Fruit fly (Drosophila melanogaster) whole organism, adult: ENCODE measurements around the gene CG15888.

Source experiments
- CG11617 ChIP-seq: fragments of 200-800 bp; sonication (Bioruptor generic); optimal IDR thresholded peaks from 2 replicates; lab custom pipeline; 2017; ENCODE audit warnings: mild to moderate bottlenecking, missing biosample characterization, missing genetic modification reagents, missing genetic modification characterization
- CG12768 ChIP-seq: fragments of 200-800 bp; sonication (Bioruptor generic); optimal IDR thresholded peaks from 2 replicates; lab custom pipeline; 2017; ENCODE audit warnings: missing biosample characterization, missing genetic modification characterization, mild to moderate bottlenecking, moderate library complexity, missing genetic modification reagents
- CG14711 ChIP-seq: fragments of 200-800 bp; sonication (Bioruptor generic); optimal IDR thresholded peaks from 2 replicates; lab custom pipeline; 2018; ENCODE audit warnings: missing biosample characterization, mild to moderate bottlenecking, missing genetic modification characterization, moderate library complexity
- CG1620 ChIP-seq: fragments of 200-800 bp; sonication (Bioruptor generic); optimal IDR thresholded peaks from 2 replicates; lab custom pipeline; 2016; ENCODE audit warnings: missing biosample characterization, missing genetic modification characterization
- CG33017 ChIP-seq: fragments of 200-800 bp; sonication (Bioruptor generic); optimal IDR thresholded peaks from 2 replicates; lab custom pipeline; 2018; ENCODE audit warnings: missing biosample characterization, mild to moderate bottlenecking, missing genetic modification characterization, moderate library complexity
- CG5204 ChIP-seq: fragments of 200-800 bp; sonication (Bioruptor generic); optimal IDR thresholded peaks from 2 replicates; lab custom pipeline; 2016; ENCODE audit warnings: missing biosample characterization, missing genetic modification characterization
- CG7045 ChIP-seq: fragments of 200-800 bp; sonication (Bioruptor generic); optimal IDR thresholded peaks from 2 replicates; lab custom pipeline; 2017; ENCODE audit warnings: missing biosample characterization, mild to moderate bottlenecking, missing genetic modification characterization
- CG7101 ChIP-seq: fragments of 200-800 bp; sonication (Bioruptor generic); optimal IDR thresholded peaks from 2 replicates; lab custom pipeline; 2018; ENCODE audit warnings: missing biosample characterization, mild to moderate bottlenecking, missing genetic modification characterization, moderate library complexity
- Clk ChIP-seq: fragments of 200-800 bp; sonication (Bioruptor generic); optimal IDR thresholded peaks from 2 replicates; lab custom pipeline; 2017; ENCODE audit warnings: missing biosample characterization, missing genetic modification characterization
- Crg-1 ChIP-seq: fragments of 200-800 bp; sonication (Bioruptor generic); optimal IDR thresholded peaks from 2 replicates; lab custom pipeline; 2016; ENCODE audit warnings: missing biosample characterization, missing genetic modification characterization
- Hr96 ChIP-seq: fragments of 200-800 bp; sonication (Bioruptor generic); optimal IDR thresholded peaks from 2 replicates; lab custom pipeline; 2016; ENCODE audit warnings: missing biosample characterization, missing genetic modification characterization
- Mnt ChIP-seq: fragments of 200-800 bp; sonication (Bioruptor generic); optimal IDR thresholded peaks from 2 replicates; lab custom pipeline; 2016; ENCODE audit warnings: missing biosample characterization, mild to moderate bottlenecking, missing genetic modification characterization
- bab1 ChIP-seq: fragments of 200-800 bp; sonication (Bioruptor generic); optimal IDR thresholded peaks from 3 replicates; lab custom pipeline; 2019; ENCODE audit warnings: missing biosample characterization, mild to moderate bottlenecking, missing genetic modification characterization, moderate library complexity
- cic ChIP-seq: fragments of 200-800 bp; sonication (Bioruptor generic); optimal IDR thresholded peaks from 2 replicates; lab custom pipeline; 2017; ENCODE audit warnings: missing biosample characterization, mild to moderate bottlenecking, missing genetic modification characterization, moderate library complexity
- cnc ChIP-seq, 2 experiments: fragments of >200 bp; optimal IDR thresholded peaks; 2 replicates each; lab custom pipeline; 2017
- kay ChIP-seq: fragments of 200-800 bp; sonication (Bioruptor generic); peaks from one replicate; lab custom pipeline; 2016; ENCODE audit warnings: missing biosample characterization, missing genetic modification characterization, borderline replicate concordance
- ovo ChIP-seq: fragments of 200-800 bp; sonication (Bioruptor generic); optimal IDR thresholded peaks from 2 replicates; lab custom pipeline; 2016; ENCODE audit warnings: missing biosample characterization, missing genetic modification characterization
- pad ChIP-seq: fragments of 200-800 bp; sonication (Bioruptor generic); optimal IDR thresholded peaks from 3 replicates; lab custom pipeline; 2017; ENCODE audit warnings: missing biosample characterization, missing genetic modification characterization, mild to moderate bottlenecking, moderate library complexity, missing genetic modification reagents
- tj ChIP-seq: fragments of 200-800 bp; sonication (Bioruptor generic); optimal IDR thresholded peaks from 3 replicates; lab custom pipeline; 2017; ENCODE audit warnings: missing biosample characterization, mild to moderate bottlenecking, missing genetic modification characterization, moderate library complexity
- toe ChIP-seq: fragments of 200-800 bp; sonication (Bioruptor generic); optimal IDR thresholded peaks from 2 replicates; lab custom pipeline; 2016; ENCODE audit warnings: missing biosample characterization, missing genetic modification characterization

Gene CG15888

dm6 chr3R:13298114-13298818, 11.9 kb upstream of the CG15888 start, which contains the start of gene CG8774:
Gene CG8774, plus strand, starts transcription at chr3R:13298768.
- TF ChIP-seq ovo (GFP tag; lab: Kevin White, UChicago) (no peak), tj (no peak), cnc (optimal IDR thresholded peaks at IDR 0.05; lab: Kevin White, UChicago) (no peak), pad (GFP tag; lab: Kevin White, UChicago) (no peak), CG1620 (no peak), kay (peak; percentile 21)

dm6 chr3R:13294461-13294860, 8.1 kb upstream of the CG15888 start, which contains the start of gene CG8773:
Gene CG8773, plus strand, starts transcription at chr3R:13294748.
- TF ChIP-seq Mnt (no peak), Hr96 (no peak), cic (GFP tag; lab: Kevin White, UChicago) (no peak), CG1620 (no peak), cnc (optimal IDR thresholded peaks at IDR 0.05; lab: Kevin White, UChicago) (no peak), toe (GFP tag; lab: Kevin White, UChicago) (no peak), CG7101 (no peak)

dm6 chr3R:13293148-13293756, 6.9 kb upstream of the CG15888 start, which contains the start of gene wntD:
Gene wntD, minus strand, starts transcription at chr3R:13293198.
- TF ChIP-seq CG14711 (tag; lab: Kevin White, UChicago) (no peak), tj (no peak), cnc (optimal IDR thresholded peaks at IDR 0.05; lab: Kevin White, UChicago) (no peak), Crg-1 (no peak)

dm6 chr3R:13290329-13290728, 4.0 kb upstream of the CG15888 start, which contains the start of gene Osi22:
Gene Osi22, plus strand, starts transcription at chr3R:13290629.
- TF ChIP-seq Mnt (no peak), Clk (GFP tag; lab: Kevin White, UChicago) (no peak)

DNA sequence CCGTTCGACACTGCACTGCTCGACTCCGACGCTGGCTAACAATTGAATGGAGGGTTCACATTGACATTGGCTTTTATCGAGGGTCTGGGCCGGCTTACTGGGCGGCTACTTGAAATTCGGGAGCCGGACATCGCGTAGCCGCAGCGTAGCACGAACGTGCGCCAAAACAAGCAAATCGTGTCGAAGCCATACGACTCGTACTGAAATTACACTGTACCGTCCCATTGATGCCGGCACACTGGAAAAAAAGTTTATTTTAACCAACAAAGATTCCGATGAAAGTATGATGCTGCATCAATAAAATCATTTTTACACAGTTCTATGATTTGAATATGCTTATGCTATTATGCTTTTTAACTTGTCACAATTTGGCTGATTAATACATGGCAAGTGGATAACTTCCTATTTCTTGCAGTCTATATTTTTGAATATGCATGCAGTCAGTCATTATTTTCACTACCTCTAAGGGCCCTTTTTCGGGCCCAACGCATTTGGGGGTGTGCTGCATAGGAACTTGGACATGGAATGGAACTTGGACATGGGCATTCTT, 2.5 kb upstream of the CG15888 start, which contains the start of gene apn:
Gene apn (minus strand): TSS at position 51 of the 550 bp plus-strand sequence.
- no peak for TF ChIP-seq CG7101
- TF ChIP-seq CG11617 (GFP tag; lab: Kevin White, UChicago) = no peak
- TF ChIP-seq toe (GFP tag; lab: Kevin White, UChicago) = no peak
- no peak for TF ChIP-seq pad (GFP tag; lab: Kevin White, UChicago)
- TF ChIP-seq kay = no peak
- no peak for TF ChIP-seq bab1 (GFP tag; lab: Kevin White, UChicago)
- TF ChIP-seq CG1620 = no peak
- TF ChIP-seq cnc (optimal IDR thresholded peaks at IDR 0.05; lab: Kevin White, UChicago) = no peak
- TF ChIP-seq CG12768 (GFP tag; lab: Kevin White, UChicago) = no peak

DNA sequence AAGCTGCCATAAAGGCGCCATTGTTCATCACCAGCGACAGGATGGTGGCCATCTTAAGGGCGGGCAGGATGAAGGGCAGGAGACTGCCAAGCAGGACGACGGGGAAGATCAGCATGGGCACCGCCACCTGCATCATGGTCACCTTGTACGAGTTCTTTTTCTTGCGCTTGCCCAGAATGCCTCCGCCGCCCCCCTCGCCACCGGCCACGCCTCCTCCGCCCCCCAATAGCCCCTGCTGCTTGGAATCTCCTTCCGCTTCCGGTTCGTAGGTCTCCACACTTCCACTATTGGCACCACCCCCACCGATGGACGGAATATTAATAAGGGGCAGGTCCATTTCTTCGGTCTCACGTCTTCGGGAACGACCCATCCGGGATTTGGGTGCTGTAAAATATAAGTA, 1.2 kb downstream of the CG15888 start:
- TF ChIP-seq CG5204 (GFP tag; lab: Kevin White, UChicago) (no peak), ovo (GFP tag; lab: Kevin White, UChicago) (no peak), CG12768 (GFP tag; lab: Kevin White, UChicago) (no peak), CG7045 (GFP tag; lab: Kevin White, UChicago) (no peak), CG33017 (tag; lab: Kevin White, UChicago) (no peak)

DNA sequence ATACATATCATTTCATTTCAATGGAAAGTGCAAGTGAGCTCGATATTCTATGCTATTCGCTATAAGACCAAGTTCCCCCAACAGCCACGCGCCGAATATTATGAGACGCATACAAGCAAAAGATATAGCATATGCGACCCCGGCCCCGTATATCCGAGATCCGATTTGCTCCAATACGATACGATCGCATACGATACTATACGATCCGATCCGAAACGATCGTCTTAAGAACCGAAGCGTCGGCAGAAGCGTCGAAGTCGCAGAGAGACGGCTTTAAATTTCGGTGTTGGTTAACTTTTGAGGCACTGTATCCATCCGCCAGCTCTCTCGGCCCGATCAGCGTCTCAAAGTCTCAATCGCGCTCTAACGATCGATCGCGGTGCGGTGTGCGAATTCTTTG, 6.9 kb downstream of the CG15888 start, which contains the start of gene CG8630:
Gene CG8630 (plus strand): TSS at position 303 of the 400 bp plus-strand sequence.
- no peak for TF ChIP-seq toe (GFP tag; lab: Kevin White, UChicago)
- TF ChIP-seq CG11617 (GFP tag; lab: Kevin White, UChicago) = no peak
- TF ChIP-seq bab1 (GFP tag; lab: Kevin White, UChicago) = no peak
- TF ChIP-seq CG14711 (tag; lab: Kevin White, UChicago) = no peak
- TF ChIP-seq tj = no peak
- no peak for TF ChIP-seq CG7045 (GFP tag; lab: Kevin White, UChicago)

dm6 chr3R:13275473-13275872, 10.9 kb downstream of the CG15888 start:
- TF ChIP-seq CG5204 (GFP tag; lab: Kevin White, UChicago) (no peak), Mnt (no peak), bab1 (GFP tag; lab: Kevin White, UChicago) (no peak), Crg-1 (no peak), CG7101 (no peak), CG7045 (GFP tag; lab: Kevin White, UChicago) (no peak), toe (GFP tag; lab: Kevin White, UChicago) (no peak), pad (GFP tag; lab: Kevin White, UChicago) (no peak), CG14711 (tag; lab: Kevin White, UChicago) (no peak), CG11617 (GFP tag; lab: Kevin White, UChicago) (no peak), CG33017 (tag; lab: Kevin White, UChicago) (no peak), ovo (GFP tag; lab: Kevin White, UChicago) (no peak), CG1620 (no peak), cnc (optimal IDR thresholded peaks at IDR 0.05; lab: Kevin White, UChicago) (no peak), kay (no peak), Clk (GFP tag; lab: Kevin White, UChicago) (no peak), cic (GFP tag; lab: Kevin White, UChicago) (no peak)
